Worm (Caenorhabditis elegans): ENCODE measurements around the gene nlp-63.

The nlp-63 gene

DNA sequence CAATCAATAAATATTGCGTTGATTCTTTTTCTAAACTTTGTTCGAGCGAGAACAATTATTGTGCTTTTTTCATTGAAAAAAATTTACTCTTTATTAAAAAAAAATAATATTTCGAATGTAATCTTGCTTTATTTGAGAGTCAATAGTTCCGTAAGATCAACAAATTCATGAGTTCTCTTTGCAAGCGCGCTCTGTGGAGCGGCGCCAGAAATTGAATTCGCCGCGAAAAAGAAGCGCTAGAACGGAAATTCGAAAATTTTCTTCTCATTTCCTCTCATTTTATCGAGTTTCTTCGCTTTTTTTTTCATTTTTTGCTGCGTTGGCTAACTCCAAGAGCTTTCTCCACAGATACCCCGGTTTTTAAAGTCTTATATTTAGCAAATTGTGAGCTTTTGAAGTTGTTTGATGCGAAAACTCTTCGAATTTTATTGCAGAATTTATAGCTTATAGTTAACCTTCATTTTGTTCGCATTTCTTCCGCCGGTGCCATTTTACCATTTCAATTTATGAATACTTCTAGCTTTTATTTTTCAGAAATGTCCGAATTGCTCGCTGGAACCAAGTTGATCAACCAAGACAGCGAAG is 42.0 kb downstream of the nlp-63 start, which contains the start of gene R05H5.3:
Gene R05H5.3, plus strand, starts transcription at position 535 of the 585 bp plus-strand sequence.
- TF ChIP-seq ztf-1 (GFP tag; conservative IDR thresholded peaks at IDR 0.05) (no peak), nhr-11 (tag; optimal IDR thresholded peaks at IDR 0.05) (no peak), nhr-129 (tag; optimal IDR thresholded peaks at IDR 0.05) (peak; percentile 69), fos-1 (tag; optimal IDR thresholded peaks at IDR 0.05) (peak; percentile 29), lsy-2 (tag; optimal IDR thresholded peaks at IDR 0.05) (peak in 1 of 2 experiments; percentile 78), ztf-4 (tag; optimal IDR thresholded peaks at IDR 0.05) (no peak), unc-55 (GFP tag; optimal IDR thresholded peaks at IDR 0.05) (peak; percentile 87), egl-27 (tag; optimal IDR thresholded peaks at IDR 0.05) (no peak), sma-3 (GFP tag; optimal IDR thresholded peaks at IDR 0.05) (peak; percentile 27), C34F6.9 (tag; optimal IDR thresholded peaks at IDR 0.05) (peak; percentile 69), gmeb-1 (tag; optimal IDR thresholded peaks at IDR 0.05) (peak; percentile 74), lin-13 (GFP tag; optimal IDR thresholded peaks at IDR 0.05) (peak; percentile 54), sma-9 (GFP tag; optimal IDR thresholded peaks at IDR 0.05) (peak; percentile 30), sma-9 (tag; optimal IDR thresholded peaks at IDR 0.05) (no peak), ZK546.5 (tag; optimal IDR thresholded peaks at IDR 0.05) (no peak), nhr-77 (tag; optimal IDR thresholded peaks at IDR 0.05) (no peak), zag-1 (tag; optimal IDR thresholded peaks at IDR 0.05) (peak; percentile 34), crh-2 (tag; optimal IDR thresholded peaks at IDR 0.05) (peak; percentile 39)

- TF ChIP-seq blmp-1 (tag; optimal IDR thresholded peaks at IDR 0.05; ENCODE audit: insufficient read depth) (no peak), lin-39 (tag; optimal IDR thresholded peaks at IDR 0.05) (no peak), zag-1 (tag; optimal IDR thresholded peaks at IDR 0.05) (no peak), mdl-1 (tag; optimal IDR thresholded peaks at IDR 0.05) (no peak), sma-3 (GFP tag; optimal IDR thresholded peaks at IDR 0.05) (no peak), skn-1 (tag; optimal IDR thresholded peaks at IDR 0.05) (no peak), aly-2 (tag; optimal IDR thresholded peaks at IDR 0.05) (no peak), unc-39 (tag; optimal IDR thresholded peaks at IDR 0.05) (no peak), nhr-6 (tag; optimal IDR thresholded peaks at IDR 0.05) (no peak), lin-11 (tag; optimal IDR thresholded peaks at IDR 0.05) (no peak)
These were observed 43.3 kb downstream of the nlp-63 start for ce11 chrII:10198486-10198885.

DNA sequence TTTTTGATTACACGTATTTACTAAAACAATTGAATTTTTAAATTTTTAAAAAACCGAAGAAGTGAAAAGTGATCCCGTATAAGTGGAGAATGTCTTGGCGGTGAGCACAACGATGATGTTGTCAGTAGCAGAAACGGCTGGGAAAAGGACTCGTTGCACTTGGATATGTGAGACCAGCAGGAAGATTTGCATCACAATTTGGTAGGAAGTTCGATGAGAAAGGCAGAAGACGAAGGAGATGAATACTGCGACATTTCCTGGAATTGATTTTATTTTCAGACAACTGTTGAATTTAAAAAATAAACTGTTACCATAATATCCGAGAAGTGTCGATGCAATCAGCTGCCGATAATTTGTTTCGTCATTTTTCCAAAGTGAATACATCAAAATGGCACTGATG is 44.7 kb downstream of the nlp-63 start, which contains the start of gene R05H5.4:
Gene R05H5.4, minus strand, starts transcription at position 101 of the 400 bp plus-strand sequence.
- TF ChIP-seq elt-3 (tag; optimal IDR thresholded peaks at IDR 0.05), result no peak
- no peak for TF ChIP-seq lin-13 (GFP tag; optimal IDR thresholded peaks at IDR 0.05)
- TF ChIP-seq nhr-25 (tag; optimal IDR thresholded peaks at IDR 0.05), result no peak
- no peak for TF ChIP-seq nhr-10 (tag; optimal IDR thresholded peaks at IDR 0.05)
- no peak for TF ChIP-seq crh-2 (tag; optimal IDR thresholded peaks at IDR 0.05)
- TF ChIP-seq nhr-12 (tag; optimal IDR thresholded peaks at IDR 0.05), result no peak
- TF ChIP-seq nhr-11 (tag; optimal IDR thresholded peaks at IDR 0.05), result no peak
- TF ChIP-seq mab-5 (tag; optimal IDR thresholded peaks at IDR 0.05), result no peak
- no peak for TF ChIP-seq lin-11 (tag; optimal IDR thresholded peaks at IDR 0.05)
- no peak for TF ChIP-seq ztf-1 (GFP tag; conservative IDR thresholded peaks at IDR 0.05)
- no peak for TF ChIP-seq blmp-1 (tag; optimal IDR thresholded peaks at IDR 0.05; ENCODE audit: insufficient read depth)
- TF ChIP-seq snpc-4 (tag; optimal IDR thresholded peaks at IDR 0.05), result no peak
- no peak for TF ChIP-seq ama-1 (optimal IDR thresholded peaks at IDR 0.05)
- TF ChIP-seq Y55F3AM.14 (GFP tag; optimal IDR thresholded peaks at IDR 0.05), result no peak
- TF ChIP-seq lsy-2 (tag; optimal IDR thresholded peaks at IDR 0.05), result no peak
- TF ChIP-seq nhr-23 (tag; optimal IDR thresholded peaks at IDR 0.05), result no peak

DNA sequence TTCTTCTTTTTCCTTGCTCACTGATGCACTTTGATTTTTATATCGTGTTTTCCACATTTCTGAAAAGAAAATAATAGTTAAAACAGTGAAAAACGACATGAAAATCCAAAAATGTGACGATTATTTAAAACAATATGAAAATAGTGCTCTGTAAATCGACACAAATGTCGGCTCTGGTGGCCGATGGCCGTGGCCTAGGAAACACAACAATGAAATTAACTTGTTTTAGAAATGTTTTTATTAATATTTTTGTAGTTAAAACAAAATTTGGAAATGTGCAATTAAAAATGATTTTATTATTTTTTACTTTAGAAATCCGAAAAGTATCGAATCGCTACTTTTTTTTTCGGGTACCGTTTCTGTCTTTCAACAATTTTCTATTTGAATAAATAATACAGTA is 45.6 kb downstream of the nlp-63 start, which contains the start of gene arv-1:
Gene arv-1, minus strand, starts transcription at position 65 of the 400 bp plus-strand sequence.
- TF ChIP-seq sem-4 (tag; optimal IDR thresholded peaks at IDR 0.05) (no peak), nhr-21 (tag; optimal IDR thresholded peaks at IDR 0.05) (peak; percentile 27), lin-11 (tag; optimal IDR thresholded peaks at IDR 0.05) (no peak), ama-1 (optimal IDR thresholded peaks at IDR 0.05) (no peak), unc-55 (GFP tag; optimal IDR thresholded peaks at IDR 0.05) (peak; percentile 64), blmp-1 (tag; optimal IDR thresholded peaks at IDR 0.05; ENCODE audit: insufficient read depth) (no peak), snpc-4 (tag; optimal IDR thresholded peaks at IDR 0.05) (no peak), mdl-1 (tag; optimal IDR thresholded peaks at IDR 0.05) (no peak), R02D3.7 (tag; optimal IDR thresholded peaks at IDR 0.05) (peak; percentile 79), ztf-4 (tag; optimal IDR thresholded peaks at IDR 0.05) (peak; percentile 14), C34F6.9 (tag; optimal IDR thresholded peaks at IDR 0.05) (peak; percentile 67), nhr-11 (tag; optimal IDR thresholded peaks at IDR 0.05) (no peak), skn-1 (tag; optimal IDR thresholded peaks at IDR 0.05) (no peak), nhr-23 (tag; optimal IDR thresholded peaks at IDR 0.05) (no peak), elt-3 (tag; optimal IDR thresholded peaks at IDR 0.05) (no peak), crh-2 (tag; optimal IDR thresholded peaks at IDR 0.05) (peak; percentile 56), zag-1 (tag; optimal IDR thresholded peaks at IDR 0.05) (no peak), nhr-12 (tag; optimal IDR thresholded peaks at IDR 0.05) (no peak), nhr-25 (tag; optimal IDR thresholded peaks at IDR 0.05) (peak; percentile 23), aly-2 (tag; optimal IDR thresholded peaks at IDR 0.05) (no peak), gmeb-1 (tag; optimal IDR thresholded peaks at IDR 0.05) (peak; percentile 66), sma-9 (GFP tag; optimal IDR thresholded peaks at IDR 0.05) (peak; percentile 72), sma-9 (tag; optimal IDR thresholded peaks at IDR 0.05) (no peak), egl-27 (tag; optimal IDR thresholded peaks at IDR 0.05) (no peak), lsy-2 (tag; optimal IDR thresholded peaks at IDR 0.05) (peak; percentile 33 to 88), ceh-16 (tag; optimal IDR thresholded peaks at IDR 0.05) (no peak), mab-5 (tag; optimal IDR thresholded peaks at IDR 0.05) (no peak), ceh-82 (tag; optimal IDR thresholded peaks at IDR 0.05) (no peak), alr-1 (tag; optimal IDR thresholded peaks at IDR 0.05) (no peak), nhr-10 (tag; optimal IDR thresholded peaks at IDR 0.05) (no peak), lin-13 (GFP tag; optimal IDR thresholded peaks at IDR 0.05) (peak; percentile 31), sma-3 (GFP tag; optimal IDR thresholded peaks at IDR 0.05) (peak; percentile 70), nhr-77 (tag; optimal IDR thresholded peaks at IDR 0.05) (no peak), mbf-1 (tag; optimal IDR thresholded peaks at IDR 0.05) (no peak)
